Fruit fly (Drosophila melanogaster) whole organism, embryonic: Measurements from ENCODE around the gene CG14406.

Source experiments
- Ada2b ChIP-seq: fragments of 200-800 bp; sonication (Bioruptor generic); IDR thresholded peaks from 2 replicates; pipeline ENCODE4 v1.3.6; 2022; ENCODE audit warnings: missing biosample characterization, missing genetic modification characterization
- Adf1 ChIP-seq: fragments of 200-800 bp; sonication (Bioruptor generic); IDR thresholded peaks from 2 replicates; pipeline ENCODE4 v1.3.6; 2022; ENCODE audit warnings: missing biosample characterization, missing genetic modification characterization
- Aef1 ChIP-seq: fragments of 200-800 bp; sonication (Bioruptor generic); IDR thresholded peaks from 3 replicates; pipeline ENCODE4 v1.3.6; 2022; ENCODE audit warnings: missing biosample characterization, missing genetic modification characterization
- Asciz ChIP-seq: fragments of 200-800 bp; sonication (Bioruptor generic); optimal IDR thresholded peaks from 2 replicates; lab custom pipeline; 2017; ENCODE audit warnings: missing biosample characterization, mild to moderate bottlenecking, missing genetic modification characterization, missing genetic modification reagents
- B-H2 ChIP-seq: fragments of 200-800 bp; sonication (Bioruptor generic); optimal IDR thresholded peaks from 2 replicates; lab custom pipeline; 2018; ENCODE audit warnings: missing biosample characterization, mild to moderate bottlenecking, missing genetic modification characterization
- CG10274 ChIP-seq: fragments of 200-800 bp; sonication (Bioruptor generic); optimal IDR thresholded peaks from 3 replicates; lab custom pipeline; 2017; ENCODE audit warnings: missing biosample characterization, mild to moderate bottlenecking, missing genetic modification characterization
- CG10462 ChIP-seq: fragments of 200-800 bp; sonication (Bioruptor generic); optimal IDR thresholded peaks from 2 replicates; lab custom pipeline; 2016; ENCODE audit warnings: missing biosample characterization, missing genetic modification characterization
- CG10959 ChIP-seq: fragments of 200-800 bp; sonication (Bioruptor generic); IDR thresholded peaks from 2 replicates; pipeline ENCODE4 v1.3.6; 2022; ENCODE audit warnings: missing biosample characterization, missing genetic modification characterization
- CG11456 ChIP-seq: fragments of 200-800 bp; sonication (Bioruptor generic); IDR thresholded peaks from 3 replicates; pipeline ENCODE4 v1.3.6; 2022; ENCODE audit warnings: missing biosample characterization, missing genetic modification characterization
- CG13624 ChIP-seq: fragments of 200-800 bp; sonication (Bioruptor generic); optimal IDR thresholded peaks from 2 replicates; lab custom pipeline; 2016; ENCODE audit warnings: missing biosample characterization, missing genetic modification characterization
- CG15269 ChIP-seq: fragments of 200-800 bp; sonication (Bioruptor generic); optimal IDR thresholded peaks from 2 replicates; lab custom pipeline; 2018; ENCODE audit warnings: missing biosample characterization, mild to moderate bottlenecking, missing genetic modification characterization, moderate library complexity
- CG15601 ChIP-seq: fragments of 200-800 bp; sonication (Bioruptor generic); optimal IDR thresholded peaks from 3 replicates; lab custom pipeline; 2019; ENCODE audit warnings: missing biosample characterization, mild to moderate bottlenecking, missing genetic modification characterization, moderate library complexity
- CG15696 ChIP-seq: fragments of 200-800 bp; sonication (Bioruptor generic); optimal IDR thresholded peaks from 2 replicates; lab custom pipeline; 2019; ENCODE audit warnings: missing biosample characterization, mild to moderate bottlenecking, missing genetic modification characterization, moderate library complexity
- CG17568 ChIP-seq: fragments of 200-800 bp; sonication (Bioruptor generic); optimal IDR thresholded peaks from 2 replicates; lab custom pipeline; 2018; ENCODE audit warnings: missing biosample characterization, mild to moderate bottlenecking, missing genetic modification characterization, moderate library complexity
- CG17829 ChIP-seq: fragments of 200-800 bp; optimal IDR thresholded peaks from 2 replicates; lab custom pipeline; 2019; ENCODE audit warnings: missing biosample characterization, mild to moderate bottlenecking, missing genetic modification characterization, moderate library complexity
- CG2202 ChIP-seq: fragments of 200-800 bp; sonication (Bioruptor generic); optimal IDR thresholded peaks from 2 replicates; lab custom pipeline; 2018; ENCODE audit warnings: missing biosample characterization, mild to moderate bottlenecking, missing genetic modification characterization
- CG2712 ChIP-seq: fragments of 200-800 bp; optimal IDR thresholded peaks from 3 replicates; lab custom pipeline; 2019; ENCODE audit warnings: missing biosample characterization, mild to moderate bottlenecking, missing genetic modification characterization, moderate library complexity
- CG3726 ChIP-seq: fragments of 200-800 bp; sonication (Bioruptor generic); IDR thresholded peaks from 3 replicates; pipeline ENCODE4, ENCODE4 v1.3.6; 2022; ENCODE audit warnings: missing biosample characterization, missing genetic modification characterization
- CG3838 ChIP-seq: fragments of 200-800 bp; sonication (Bioruptor generic); optimal IDR thresholded peaks from 3 replicates; lab custom pipeline; 2016; ENCODE audit warnings: missing biosample characterization, missing genetic modification characterization
- CG42726 ChIP-seq: fragments of 200-800 bp; sonication (Bioruptor generic); IDR thresholded peaks from 2 replicates; pipeline ENCODE4 v1.3.6; 2022; ENCODE audit warnings: missing biosample characterization, missing genetic modification characterization; ENCODE audit not compliant: partially characterized antibody
- CG6765 ChIP-seq: fragments of 200-800 bp; sonication (Bioruptor generic); optimal IDR thresholded peaks from 3 replicates; lab custom pipeline; 2017; ENCODE audit warnings: missing biosample characterization, mild to moderate bottlenecking, missing genetic modification characterization
- CG7928 ChIP-seq: fragments of 200-800 bp; sonication (Bioruptor generic); optimal IDR thresholded peaks from 2 replicates; lab custom pipeline; 2017; ENCODE audit warnings: missing biosample characterization, mild to moderate bottlenecking, missing genetic modification characterization
- CG9609 ChIP-seq: fragments of 200-800 bp; sonication (Bioruptor generic); optimal IDR thresholded peaks from 3 replicates; lab custom pipeline; 2016; ENCODE audit warnings: missing biosample characterization, missing genetic modification characterization
- Dad ChIP-seq: fragments of 200-800 bp; sonication (Bioruptor generic); optimal IDR thresholded peaks from 3 replicates; lab custom pipeline; 2016; ENCODE audit warnings: missing biosample characterization, missing genetic modification characterization
- E2f1 ChIP-seq: fragments of 200-800 bp; sonication (Bioruptor generic); IDR thresholded peaks from 2 replicates; pipeline ENCODE4 v1.3.6; 2022; ENCODE audit warnings: missing biosample characterization, missing genetic modification characterization
- Ets65A ChIP-seq: fragments of 200-800 bp; sonication (Bioruptor generic); peaks from one replicate; lab custom pipeline; 2016; ENCODE audit warnings: missing biosample characterization, missing genetic modification characterization
- HLH3B ChIP-seq: fragments of 200-800 bp; sonication (Bioruptor generic); IDR thresholded peaks from 2 replicates; pipeline ENCODE4 v1.3.6; 2022; ENCODE audit warnings: missing biosample characterization, missing genetic modification characterization
- Hr51 ChIP-seq, 2 experiments: fragments of 200-800 bp; sonication (Bioruptor generic); optimal IDR thresholded peaks; 2 replicates in 1 of 2; 3 replicates in 1 of 2; lab custom pipeline; 2016 to 2018; ENCODE audit warnings: missing biosample characterization in 2 of 2, missing genetic modification characterization in 2 of 2, mild to moderate bottlenecking in 1 of 2, moderate library complexity in 1 of 2
- Nf-YC ChIP-seq: fragments of 200-800 bp; optimal IDR thresholded peaks from 3 replicates; lab custom pipeline; 2019; ENCODE audit warnings: missing biosample characterization, mild to moderate bottlenecking, missing genetic modification characterization, moderate library complexity
- Xbp1 ChIP-seq: fragments of 200-800 bp; sonication (Bioruptor generic); optimal IDR thresholded peaks from 3 replicates; lab custom pipeline; 2016; ENCODE audit warnings: missing biosample characterization, mild to moderate bottlenecking, missing genetic modification characterization
- ase ChIP-seq: fragments of 200-800 bp; sonication (Bioruptor generic); IDR thresholded peaks from 3 replicates; pipeline ENCODE4 v1.3.6; 2022; ENCODE audit warnings: missing biosample characterization, missing genetic modification characterization
- bab2 ChIP-seq: fragments of 200-800 bp; sonication (Bioruptor generic); optimal IDR thresholded peaks from 2 replicates; lab custom pipeline; 2016; ENCODE audit warnings: missing biosample characterization, missing genetic modification characterization
- cato ChIP-seq: fragments of 200-800 bp; sonication (Bioruptor generic); optimal IDR thresholded peaks from 2 replicates; lab custom pipeline; 2016; ENCODE audit warnings: missing biosample characterization, missing genetic modification characterization, borderline replicate concordance
- chn ChIP-seq: fragments of 200-800 bp; sonication (Bioruptor generic); optimal IDR thresholded peaks from 2 replicates; lab custom pipeline; 2016; ENCODE audit warnings: missing biosample characterization, missing genetic modification characterization
- exex ChIP-seq: fragments of 200-800 bp; sonication (Bioruptor generic); optimal IDR thresholded peaks from 4 replicates; lab custom pipeline; 2018; ENCODE audit warnings: missing biosample characterization, mild to moderate bottlenecking, missing genetic modification characterization, moderate library complexity
- fd3F ChIP-seq: fragments of 200-800 bp; sonication (Bioruptor generic); optimal IDR thresholded peaks from 2 replicates; lab custom pipeline; 2018; ENCODE audit warnings: missing biosample characterization, mild to moderate bottlenecking, missing genetic modification characterization, moderate library complexity
- gcm2 ChIP-seq: fragments of 200-800 bp; sonication (Bioruptor generic); optimal IDR thresholded peaks from 2 replicates; lab custom pipeline; 2016; ENCODE audit warnings: missing biosample characterization, missing genetic modification characterization
- grn ChIP-seq: fragments of 200-800 bp; sonication (Bioruptor generic); optimal IDR thresholded peaks from 3 replicates; lab custom pipeline; 2017; ENCODE audit warnings: missing biosample characterization, missing genetic modification characterization
- gsb ChIP-seq: fragments of 200-800 bp; sonication (Bioruptor generic); IDR thresholded peaks from 2 replicates; pipeline ENCODE4 v1.3.6; 2022; ENCODE audit warnings: missing biosample characterization, missing genetic modification characterization
- kni ChIP-seq: fragments of 200-800 bp; sonication (Bioruptor generic); optimal IDR thresholded peaks from 3 replicates; lab custom pipeline; 2017; ENCODE audit warnings: mild to moderate bottlenecking, missing biosample characterization, missing genetic modification reagents, missing genetic modification characterization
- pb ChIP-seq: fragments of 200-800 bp; sonication (Bioruptor generic); optimal IDR thresholded peaks from 3 replicates; lab custom pipeline; 2016; ENCODE audit warnings: missing biosample characterization, missing genetic modification characterization
- pho ChIP-seq: fragments of 200-800 bp; sonication (Bioruptor generic); optimal IDR thresholded peaks from 2 replicates; lab custom pipeline; 2016; ENCODE audit warnings: missing biosample characterization, missing genetic modification characterization
- run ChIP-seq: fragments of 200-800 bp; sonication (Bioruptor generic); optimal IDR thresholded peaks from 3 replicates; lab custom pipeline; 2018; ENCODE audit warnings: missing biosample characterization, mild to moderate bottlenecking, missing genetic modification characterization
- seq ChIP-seq: fragments of 200-800 bp; sonication (Bioruptor generic); IDR thresholded peaks from 2 replicates; pipeline ENCODE4 v1.3.6; 2022; ENCODE audit warnings: missing biosample characterization, missing genetic modification characterization
- sima ChIP-seq: fragments of 200-800 bp; sonication (Bioruptor generic); optimal IDR thresholded peaks from 2 replicates; lab custom pipeline; 2016; ENCODE audit warnings: missing biosample characterization, missing genetic modification characterization
- sqz ChIP-seq: fragments of 200-800 bp; sonication (Bioruptor generic); optimal IDR thresholded peaks from 3 replicates; lab custom pipeline; 2018; ENCODE audit warnings: missing biosample characterization, mild to moderate bottlenecking, missing genetic modification characterization
- toy ChIP-seq: fragments of 200-800 bp; sonication (Bioruptor generic); IDR thresholded peaks from 2 replicates; pipeline ENCODE4 v1.3.6; 2022; ENCODE audit warnings: missing biosample characterization, missing genetic modification characterization
- vfl ChIP-seq: fragments of 200-800 bp; sonication (Bioruptor generic); optimal IDR thresholded peaks from 2 replicates; lab custom pipeline; 2016; ENCODE audit warnings: missing biosample characterization, missing genetic modification characterization
- vvl ChIP-seq: fragments of 200-800 bp; sonication (Bioruptor generic); IDR thresholded peaks from 2 replicates; pipeline ENCODE4 v1.3.6; 2022; ENCODE audit warnings: missing biosample characterization, missing genetic modification characterization

The CG14406 gene

DNA sequence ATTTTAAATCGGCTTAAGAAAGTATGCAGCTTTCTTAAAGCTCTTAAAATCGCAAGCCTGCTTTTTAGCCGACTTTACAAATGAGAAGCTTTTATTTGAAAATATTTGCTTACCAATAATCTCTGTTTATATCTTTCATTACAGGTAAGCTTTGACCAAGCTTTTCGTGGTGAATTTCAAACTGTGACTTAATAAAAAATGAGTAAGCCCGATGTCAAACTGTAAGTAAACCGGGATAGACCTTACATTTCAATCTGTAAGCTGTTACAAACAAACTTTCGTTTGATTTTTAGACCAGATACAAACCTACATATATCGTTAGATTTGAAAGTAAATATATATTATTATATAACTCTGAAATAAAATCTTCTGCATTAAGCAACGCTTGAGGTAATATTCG is 25.1 kb downstream of the CG14406 start (continued):
- TF ChIP-seq grn (GFP tag; lab: Kevin White, UChicago) (no peak), fd3F (GFP tag; lab: Kevin White, UChicago) (no peak), CG3726 (GFP tag; lab: Robert Waterston, UW) (no peak)

DNA sequence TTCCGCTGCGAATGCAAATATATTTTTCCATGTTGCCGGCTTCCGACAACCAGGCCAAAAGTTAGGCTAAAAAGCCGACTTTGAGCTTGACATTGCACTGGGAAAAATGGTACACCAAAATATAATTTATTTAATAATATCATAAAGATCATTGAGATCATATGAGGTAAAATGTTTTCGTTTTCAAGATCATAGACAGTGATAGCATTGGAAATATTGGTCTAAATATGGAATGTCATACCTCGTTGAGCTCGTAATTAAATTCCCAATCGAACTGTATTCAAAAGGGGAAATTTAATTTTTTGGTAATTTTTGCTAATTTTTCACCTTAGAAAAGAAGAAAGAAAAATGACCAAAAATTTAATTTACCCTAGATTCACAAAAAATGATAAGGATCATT is 26.7 kb downstream of the CG14406 start:
- TF ChIP-seq CG11456 (no peak), CG10462 (GFP tag; lab: Kevin White, UChicago) (no peak), CG17829 (tag; lab: Kevin White, UChicago) (no peak), CG13624 (GFP tag; lab: Kevin White, UChicago) (no peak), gcm2 (GFP tag; lab: Kevin White, UChicago) (no peak), sqz (GFP tag; lab: Kevin White, UChicago) (no peak), sima (GFP tag; lab: Kevin White, UChicago) (no peak), CG6765 (GFP tag; lab: Kevin White, UChicago) (no peak), Aef1 (GFP tag; lab: Robert Waterston, UW) (no peak), CG10274 (GFP tag; lab: Kevin White, UChicago) (no peak), exex (tag; lab: Kevin White, UChicago) (no peak), vvl (GFP tag; lab: Robert Waterston, UW) (no peak), vfl (GFP tag; lab: Kevin White, UChicago) (no peak), Hr51 (GFP tag; optimal IDR thresholded peaks at IDR 0.05; lab: Kevin White, UChicago) (no peak), Ada2b (GFP tag; lab: Robert Waterston, UW) (no peak), B-H2 (no peak)

DNA sequence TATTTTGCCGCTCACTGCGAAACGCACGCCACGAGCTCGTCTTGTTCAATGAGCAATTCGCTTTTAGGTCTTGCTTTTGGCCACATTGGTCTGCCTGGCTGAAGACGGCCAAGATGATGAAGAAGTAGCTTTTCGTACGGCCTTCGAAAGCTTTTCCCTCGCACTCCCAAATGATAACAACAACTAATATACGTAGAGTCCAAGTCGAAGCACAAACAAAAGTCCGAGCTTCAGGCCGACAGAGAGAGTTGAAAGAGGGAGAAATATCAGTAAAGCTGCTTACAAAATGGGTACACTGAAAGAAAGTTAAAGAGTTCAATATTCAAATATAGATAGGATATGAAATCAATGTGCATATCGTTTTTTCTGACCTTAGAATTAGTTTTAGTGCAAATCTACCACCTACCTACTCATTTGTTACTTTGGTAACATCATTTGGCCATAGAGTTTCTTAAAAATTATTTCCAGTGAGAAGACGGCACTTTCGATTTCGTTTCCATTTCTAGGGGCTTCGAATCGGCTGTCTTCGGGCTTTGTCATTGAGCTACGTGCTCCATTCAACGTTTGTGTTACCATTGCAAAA is 28.0 kb downstream of the CG14406 start, which contains the start of the genes CG45064 and CG45065:
Gene CG45064 (minus strand): TSS at position 51 of the 583 bp plus-strand sequence.
Gene CG45065 (minus strand): TSS at position 51 of the 583 bp plus-strand sequence.
- TF ChIP-seq CG15269 (tag; lab: Kevin White, UChicago) (peak; percentile 79), Asciz (GFP tag; lab: Kevin White, UChicago) (peak; percentile 93), seq (GFP tag; lab: Robert Waterston, UW) (peak; percentile 80), gsb (GFP tag; lab: Robert Waterston, UW) (no peak), CG3838 (GFP tag; lab: Kevin White, UChicago) (peak; percentile 13), CG7928 (GFP tag; lab: Kevin White, UChicago) (peak; percentile 31), pb (GFP tag; lab: Kevin White, UChicago) (peak; percentile 80), Dad (GFP tag; lab: Kevin White, UChicago) (peak; percentile 70), kni (GFP tag; lab: Kevin White, UChicago) (peak; percentile 74), CG2712 (tag; lab: Kevin White, UChicago) (peak; percentile 89), Nf-YC (tag; lab: Kevin White, UChicago) (peak; percentile 45), run (tag; lab: Kevin White, UChicago) (peak; percentile 84), CG17568 (GFP tag; lab: Kevin White, UChicago) (peak; percentile 64), ase (GFP tag; lab: Robert Waterston, UW) (peak; percentile 76), Xbp1 (peak; percentile 85), HLH3B (GFP tag; lab: Robert Waterston, UW) (peak; percentile 94), CG42726 (GFP tag; lab: Robert Waterston, UW) (no peak), CG15696 (tag; lab: Kevin White, UChicago) (no peak), CG10959 (GFP tag; lab: Robert Waterston, UW) (no peak), CG9609 (GFP tag; lab: Kevin White, UChicago) (peak; percentile 79), Ets65A (GFP tag; lab: Kevin White, UChicago) (peak; percentile 96), cato (peak; percentile 76), CG2202 (tag; lab: Kevin White, UChicago) (peak; percentile 47), E2f1 (GFP tag; lab: Robert Waterston, UW) (peak; percentile 77), bab2 (peak; percentile 81), Adf1 (GFP tag; lab: Robert Waterston, UW) (no peak), pho (GFP tag; lab: Kevin White, UChicago) (peak; percentile 73), CG15601 (tag; lab: Kevin White, UChicago) (peak; percentile 89), chn (GFP tag; lab: Kevin White, UChicago) (peak; percentile 72), toy (no peak)
